Fruit fly (Drosophila melanogaster) whole organism, pupa: ENCODE results near the gene tplus3b.
A peak's percentile ranks its signal among the peaks of the same experiment; 100 is the strongest.

Source experiments
- CG10348 ChIP-seq: fragments of 200-800 bp; sonication (Bioruptor generic); IDR thresholded peaks from 2 replicates; pipeline ENCODE4 v1.3.6; 2022; ENCODE audit warnings: missing biosample characterization, missing genetic modification characterization
- CG14655 ChIP-seq: fragments of 200-800 bp; sonication (Bioruptor generic); optimal IDR thresholded peaks from 3 replicates; lab custom pipeline; 2017; ENCODE audit warnings: mild to moderate bottlenecking, missing biosample characterization, missing genetic modification reagents, missing genetic modification characterization
- CG15710 ChIP-seq: fragments of 200-800 bp; sonication (Bioruptor generic); optimal IDR thresholded peaks from 2 replicates; lab custom pipeline; 2018; ENCODE audit warnings: missing biosample characterization, mild to moderate bottlenecking, missing genetic modification characterization, moderate library complexity
- CG32121 ChIP-seq: fragments of 200-800 bp; sonication (Bioruptor generic); IDR thresholded peaks from 2 replicates; pipeline ENCODE4 v1.3.6; 2022; ENCODE audit warnings: missing biosample characterization, missing genetic modification characterization
- CG4496 ChIP-seq: fragments of 200-800 bp; sonication (Bioruptor generic); IDR thresholded peaks from 3 replicates; pipeline ENCODE4 v1.3.6; 2022; ENCODE audit warnings: missing biosample characterization, missing genetic modification characterization
- CG8301 ChIP-seq: fragments of 200-800 bp; sonication (Bioruptor generic); optimal IDR thresholded peaks from 2 replicates; lab custom pipeline; 2018; ENCODE audit warnings: missing biosample characterization, mild to moderate bottlenecking, missing genetic modification characterization
- CG9948 ChIP-seq: fragments of 200-800 bp; sonication (Bioruptor generic); optimal IDR thresholded peaks from 2 replicates; lab custom pipeline; 2018; ENCODE audit warnings: missing biosample characterization, mild to moderate bottlenecking, missing genetic modification characterization, moderate library complexity
- D1 ChIP-seq: fragments of 200-800 bp; sonication (Bioruptor generic); optimal IDR thresholded peaks from 2 replicates; lab custom pipeline; 2018; ENCODE audit warnings: missing biosample characterization, mild to moderate bottlenecking, missing genetic modification characterization, moderate library complexity
- EcR ChIP-seq: fragments of 200-800 bp; sonication (Bioruptor generic); optimal IDR thresholded peaks from 3 replicates; lab custom pipeline; 2019; ENCODE audit warnings: missing biosample characterization, missing genetic modification characterization, mild to moderate bottlenecking, moderate library complexity, missing genetic modification reagents
- Pif1A ChIP-seq: fragments of 200-800 bp; sonication (Bioruptor generic); optimal IDR thresholded peaks from 3 replicates; lab custom pipeline; 2016; ENCODE audit warnings: missing biosample characterization, missing genetic modification characterization
- Pif1B ChIP-seq: fragments of 200-800 bp; sonication (Bioruptor generic); optimal IDR thresholded peaks from 3 replicates; lab custom pipeline; 2016; ENCODE audit warnings: missing biosample characterization, missing genetic modification characterization
- Snoo ChIP-seq: fragments of 200-800 bp; sonication (Bioruptor generic); optimal IDR thresholded peaks from 3 replicates; lab custom pipeline; 2017; ENCODE audit warnings: missing biosample characterization, mild to moderate bottlenecking, missing genetic modification characterization, inconsistent platforms
- gl ChIP-seq: fragments of 200-800 bp; sonication (Bioruptor generic); optimal IDR thresholded peaks from 2 replicates; lab custom pipeline; 2018; ENCODE audit warnings: missing biosample characterization, mild to moderate bottlenecking, missing genetic modification characterization

dm6 chr2L:22129581-22130300 lies 25.5 kb upstream of the tplus3b start, which contains the start of gene CycK:
- TF ChIP-seq Pif1A (GFP tag; lab: Kevin White, UChicago) (no peak), CG4496 (GFP tag; lab: Robert Waterston, UW) (no peak), CG9948 (tag; lab: Kevin White, UChicago) (no peak), CG14655 (no peak), gl (tag; lab: Kevin White, UChicago) (no peak), CG10348 (no peak), EcR (GFP tag; lab: Kevin White, UChicago) (no peak), CG15710 (tag; lab: Kevin White, UChicago) (peak; percentile 1), Pif1B (GFP tag; lab: Kevin White, UChicago) (no peak), D1 (tag; lab: Kevin White, UChicago) (no peak), CG8301 (tag; lab: Kevin White, UChicago) (no peak), Snoo (tag; lab: Kevin White, UChicago) (no peak), CG32121 (no peak)
